Worm (Caenorhabditis elegans) whole organism, L1 larva: Measurements from ENCODE around the gene sec-5.

Experiments
- C04F5.9 ChIP-seq: sonication (generic microtip); optimal IDR thresholded peaks from 2 replicates; lab custom pipeline; 2016; ENCODE audit warnings: missing genetic modification characterization, missing compliant biosample characterization
- Y116A8C.19 ChIP-seq: sonication (generic microtip); optimal IDR thresholded peaks from 2 replicates; lab custom pipeline; 2016; ENCODE audit warnings: missing compliant biosample characterization, missing genetic modification characterization, borderline replicate concordance
- alr-1 ChIP-seq: fragments of 200-800 bp; sonication (Bioruptor generic); optimal IDR thresholded peaks from 2 replicates; lab custom pipeline; 2018; ENCODE audit warnings: borderline replicate concordance, mild to moderate bottlenecking, missing genetic modification characterization, missing compliant biosample characterization
- ceh-88 ChIP-seq: fragments of 200-800 bp; sonication (Bioruptor generic); IDR thresholded peaks from 2 replicates; pipeline ENCODE4 v1.3.6; 2022; ENCODE audit warnings: missing genetic modification characterization, missing compliant biosample characterization
- ceh-90 ChIP-seq: sonication (generic microtip); optimal IDR thresholded peaks from 2 replicates; lab custom pipeline; 2016; ENCODE audit warnings: missing genetic modification characterization, missing compliant biosample characterization
- dpl-1 ChIP-seq, 3 experiments: fragments of 150-350 bp in 2 of 3; sonication (generic microtip) in 1 of 3; optimal IDR thresholded peaks; 2 replicates each; lab custom pipeline; 2014 to 2017; ENCODE audit warnings: missing biosample characterization in 3 of 3, missing genetic modification characterization in 3 of 3, missing genetic modification reagents in 3 of 3
- dsc-1 ChIP-seq: sonication (generic microtip); optimal IDR thresholded peaks from 2 replicates; lab custom pipeline; 2016; ENCODE audit warnings: mild to moderate bottlenecking, missing genetic modification characterization, missing compliant biosample characterization
- efl-1 ChIP-seq, 4 experiments: fragments of 150-350 bp; optimal IDR thresholded peaks in 3 of 4; peaks in 1 of 4; 1 replicate in 1 of 4; 2 replicates in 3 of 4; lab custom pipeline; 2014; ENCODE audit warnings: missing biosample characterization in 2 of 4, missing genetic modification characterization in 2 of 4, missing genetic modification reagents in 2 of 4
- efl-3 ChIP-seq: fragments of 200-800 bp; sonication (Bioruptor generic); optimal IDR thresholded peaks from 2 replicates; lab custom pipeline; 2018; ENCODE audit warnings: mild to moderate bottlenecking, missing genetic modification characterization, missing compliant biosample characterization
- egl-13 ChIP-seq: sonication (generic microtip); optimal IDR thresholded peaks from 2 replicates; lab custom pipeline; 2016; ENCODE audit warnings: missing genotype, missing genetic modification reagents, missing genetic modification characterization, missing compliant biosample characterization
- egl-27 ChIP-seq, 2 experiments: fragments of 150-350 bp in 1 of 2; sonication (generic microtip); optimal IDR thresholded peaks; 3 replicates each; lab custom pipeline; 2017 to 2018; ENCODE audit warnings: missing biosample characterization in 2 of 2, missing genetic modification characterization in 2 of 2, missing genetic modification reagents in 2 of 2
- fkh-10 ChIP-seq: sonication (generic microtip); optimal IDR thresholded peaks from 2 replicates; lab custom pipeline; 2017; ENCODE audit warnings: missing biosample characterization, missing genetic modification reagents, missing genetic modification characterization
- fkh-8 ChIP-seq: sonication (generic microtip); optimal IDR thresholded peaks from 2 replicates; lab custom pipeline; 2016; ENCODE audit warnings: mild to moderate bottlenecking, missing genetic modification characterization, missing compliant biosample characterization
- fos-1 ChIP-seq: fragments of 150-350 bp; optimal IDR thresholded peaks from 2 replicates; lab custom pipeline; 2014; ENCODE audit warnings: missing biosample characterization, missing genetic modification characterization
- grh-1 ChIP-seq: fragments of 200-800 bp; sonication (Bioruptor generic); IDR thresholded peaks from 2 replicates; pipeline ENCODE4 v1.3.6; 2022; ENCODE audit warnings: missing genetic modification reagents, missing genetic modification characterization, missing compliant biosample characterization
- hlh-17 ChIP-seq: fragments of 200-800 bp; sonication (Bioruptor generic); optimal IDR thresholded peaks from 2 replicates; lab custom pipeline; 2018; ENCODE audit warnings: missing genetic modification characterization, mild to moderate bottlenecking, missing compliant biosample characterization, moderate library complexity, borderline replicate concordance
- hlh-4 ChIP-seq: sonication (generic microtip); optimal IDR thresholded peaks from 2 replicates; lab custom pipeline; 2016; ENCODE audit warnings: mild to moderate bottlenecking, missing genetic modification characterization, missing compliant biosample characterization
- irx-1 ChIP-seq: sonication (generic microtip); optimal IDR thresholded peaks from 2 replicates; lab custom pipeline; 2016; ENCODE audit warnings: missing genetic modification characterization, missing compliant biosample characterization
- lin-14 ChIP-seq: fragments of 200-800 bp; sonication (Bioruptor generic); optimal IDR thresholded peaks from 2 replicates; lab custom pipeline; 2018; ENCODE audit warnings: mild to moderate bottlenecking, missing genetic modification characterization, moderate library complexity, missing compliant biosample characterization
- lin-39 ChIP-seq: fragments of 150-350 bp; optimal IDR thresholded peaks from 2 replicates; lab custom pipeline; 2014; ENCODE audit warnings: missing biosample characterization, missing genetic modification reagents, missing genetic modification characterization
- lir-3 ChIP-seq: sonication (generic microtip); optimal IDR thresholded peaks from 2 replicates; lab custom pipeline; 2016; ENCODE audit warnings: mild to moderate bottlenecking, missing genetic modification characterization, moderate library complexity, missing compliant biosample characterization; ENCODE audit not compliant: poor library complexity
- lsy-2 ChIP-seq, 2 experiments: fragments of 150-350 bp; optimal IDR thresholded peaks; 2 replicates each; lab custom pipeline; 2014; ENCODE audit warnings: missing biosample characterization in 2 of 2, missing genetic modification characterization in 2 of 2
- mab-9 ChIP-seq: fragments of 200-800 bp; sonication (Bioruptor generic); IDR thresholded peaks from 2 replicates; pipeline ENCODE4 v1.3.6; 2022; ENCODE audit warnings: missing genetic modification reagents, missing genetic modification characterization, missing compliant biosample characterization
- mdl-1 ChIP-seq, 2 experiments: fragments of 150-350 bp; optimal IDR thresholded peaks; 2 replicates each; lab custom pipeline; 2014 to 2017; ENCODE audit warnings: missing biosample characterization in 2 of 2, missing genetic modification characterization in 2 of 2, inconsistent platforms in 1 of 2
- nhr-19 ChIP-seq: fragments of 200-800 bp; sonication (Bioruptor generic); conservative IDR thresholded peaks from 2 replicates; pipeline ENCODE4 v1.3.6; 2022; ENCODE audit warnings: missing genetic modification characterization, missing compliant biosample characterization
- nhr-20 ChIP-seq: sonication (generic microtip); optimal IDR thresholded peaks from 2 replicates; lab custom pipeline; 2016; ENCODE audit warnings: mild to moderate bottlenecking, missing genetic modification characterization, missing compliant biosample characterization
- nhr-47 ChIP-seq: sonication (generic microtip); optimal IDR thresholded peaks from 2 replicates; lab custom pipeline; 2016; ENCODE audit warnings: mild to moderate bottlenecking, missing genetic modification characterization, moderate library complexity, missing compliant biosample characterization
- nhr-71 ChIP-seq: sonication (generic microtip); optimal IDR thresholded peaks from 2 replicates; lab custom pipeline; 2016; ENCODE audit warnings: mild to moderate bottlenecking, missing genetic modification characterization, moderate library complexity, missing compliant biosample characterization
- nhr-77 ChIP-seq: fragments of 150-350 bp; optimal IDR thresholded peaks from 2 replicates; lab custom pipeline; 2014; ENCODE audit warnings: missing biosample characterization, missing genetic modification characterization
- nhr-84 ChIP-seq: sonication (generic microtip); optimal IDR thresholded peaks from 2 replicates; lab custom pipeline; 2017; ENCODE audit warnings: missing biosample characterization, missing genetic modification characterization
- nhr-85 ChIP-seq: sonication (generic microtip); peaks from one replicate; lab custom pipeline; 2016; ENCODE audit warnings: missing genetic modification characterization, inconsistent platforms, missing compliant biosample characterization
- nhr-90 ChIP-seq: sonication (generic microtip); optimal IDR thresholded peaks from 2 replicates; lab custom pipeline; 2016; ENCODE audit warnings: mild to moderate bottlenecking, missing genetic modification characterization, missing compliant biosample characterization; ENCODE audit not compliant: poor library complexity
- skn-1 ChIP-seq: fragments of 150-350 bp; optimal IDR thresholded peaks from 2 replicates; lab custom pipeline; 2014; ENCODE audit warnings: missing biosample characterization, missing genetic modification characterization
- snpc-4 ChIP-seq: fragments of 150-350 bp; optimal IDR thresholded peaks from 2 replicates; lab custom pipeline; 2014; ENCODE audit warnings: missing biosample characterization, missing genetic modification characterization
- snu-23 ChIP-seq: sonication (generic microtip); optimal IDR thresholded peaks from 2 replicates; lab custom pipeline; 2016; ENCODE audit warnings: missing genetic modification characterization, missing compliant biosample characterization
- sox-4 ChIP-seq: sonication (generic microtip); optimal IDR thresholded peaks from 2 replicates; lab custom pipeline; 2016; ENCODE audit warnings: missing genetic modification characterization, missing compliant biosample characterization
- sup-37 ChIP-seq: fragments of 200-800 bp; sonication (Bioruptor generic); optimal IDR thresholded peaks from 2 replicates; lab custom pipeline; 2018; ENCODE audit warnings: mild to moderate bottlenecking, missing genetic modification characterization, missing compliant biosample characterization
- swsn-7 ChIP-seq: sonication (generic microtip); optimal IDR thresholded peaks from 2 replicates; lab custom pipeline; 2016; ENCODE audit warnings: missing genetic modification characterization, missing compliant biosample characterization
- tlp-1 ChIP-seq: fragments of 150-350 bp; optimal IDR thresholded peaks from 2 replicates; lab custom pipeline; 2014; ENCODE audit warnings: missing biosample characterization, missing genetic modification characterization
- unc-30 ChIP-seq: sonication (generic microtip); optimal IDR thresholded peaks from 2 replicates; lab custom pipeline; 2017; ENCODE audit warnings: missing biosample characterization, missing genetic modification characterization
- unc-98 ChIP-seq: fragments of 200-800 bp; sonication (Bioruptor generic); IDR thresholded peaks from 2 replicates; pipeline ENCODE4 v1.3.6; 2022; ENCODE audit warnings: missing genetic modification characterization, missing compliant biosample characterization
- ztf-4 ChIP-seq: fragments of 150-350 bp; optimal IDR thresholded peaks from 2 replicates; lab custom pipeline; 2014; ENCODE audit warnings: missing biosample characterization, missing genetic modification characterization

Gene sec-5

DNA sequence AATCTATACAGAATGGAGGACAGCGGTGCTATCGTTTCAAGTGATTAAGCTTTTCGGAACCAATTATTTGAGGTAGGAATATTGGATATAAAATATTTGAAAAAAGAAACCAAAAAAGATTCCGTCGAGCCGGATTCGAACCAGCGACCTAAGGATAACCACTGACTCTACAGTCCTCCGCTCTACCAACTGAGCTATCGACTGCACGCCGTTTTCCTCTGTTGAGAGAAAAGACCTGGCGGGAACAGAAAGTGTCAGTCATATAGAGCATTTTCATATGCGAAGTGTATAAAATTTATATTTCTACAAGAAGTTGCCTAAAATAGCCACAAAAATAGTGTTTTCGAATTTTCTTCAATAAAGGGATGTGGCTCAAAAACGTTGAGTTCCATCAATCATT lies 34.7 kb upstream of the sec-5 start (continued):
- TF ChIP-seq lsy-2 (tag; optimal IDR thresholded peaks at IDR 0.05; lab: Kevin White, UChicago) (no peak), efl-1 (optimal IDR thresholded peaks at IDR 0.05; lab: Kevin White, UChicago) (peak in 1 of 2 experiments; percentile 32), efl-1 (GFP tag; optimal IDR thresholded peaks at IDR 0.05 in 1 of 2; lab: Kevin White, UChicago) (no peak), efl-3 (no peak), irx-1 (no peak), nhr-71 (tag; lab: Kevin White, UChicago) (no peak), ceh-90 (no peak), nhr-19 (GFP tag; lab: Robert Waterston, UW) (no peak), skn-1 (tag; lab: Kevin White, UChicago) (no peak), unc-98 (GFP tag; lab: Robert Waterston, UW) (no peak), lir-3 (tag; lab: Kevin White, UChicago) (no peak), lin-14 (no peak), hlh-17 (no peak), fkh-10 (GFP tag; lab: Kevin White, UChicago) (no peak), dsc-1 (tag; lab: Kevin White, UChicago) (no peak), swsn-7 (tag; lab: Kevin White, UChicago) (peak; percentile 14), tlp-1 (tag; lab: Kevin White, UChicago) (no peak), nhr-84 (tag; lab: Kevin White, UChicago) (no peak), lin-39 (no peak), ztf-4 (tag; lab: Kevin White, UChicago) (no peak), unc-30 (tag; lab: Kevin White, UChicago) (no peak), snpc-4 (peak; percentile 92), nhr-90 (peak; percentile 42), hlh-4 (tag; lab: Kevin White, UChicago) (no peak), sup-37 (GFP tag; lab: Kevin White, UChicago) (no peak), nhr-20 (tag; lab: Kevin White, UChicago) (peak; percentile 43), egl-27 (tag; optimal IDR thresholded peaks at IDR 0.05; lab: Kevin White, UChicago) (no peak), snu-23 (peak; percentile 42), nhr-85 (tag; lab: Kevin White, UChicago) (peak; percentile 58), nhr-47 (tag; lab: Kevin White, UChicago) (no peak)

- TF ChIP-seq sox-4 (tag; lab: Kevin White, UChicago), result no peak
- TF ChIP-seq Y116A8C.19, result no peak
- no peak for TF ChIP-seq nhr-85 (tag; lab: Kevin White, UChicago)
- no peak for TF ChIP-seq swsn-7 (tag; lab: Kevin White, UChicago)
- TF ChIP-seq alr-1 (tag; lab: Kevin White, UChicago), result no peak
- no peak for TF ChIP-seq ceh-88
- TF ChIP-seq efl-3, result no peak
- TF ChIP-seq fos-1 (tag; lab: Kevin White, UChicago), result no peak
- TF ChIP-seq mab-9 (GFP tag; lab: Robert Waterston, UW), result no peak
- TF ChIP-seq grh-1 (GFP tag; lab: Robert Waterston, UW), result no peak
- no peak for TF ChIP-seq irx-1
- no peak for TF ChIP-seq C04F5.9 (tag; lab: Kevin White, UChicago)
- no peak for TF ChIP-seq dpl-1 (GFP tag; optimal IDR thresholded peaks at IDR 0.05; lab: Kevin White, UChicago)
- no peak for TF ChIP-seq nhr-77
- TF ChIP-seq mdl-1 (tag; optimal IDR thresholded peaks at IDR 0.05; lab: Kevin White, UChicago), result no peak
- no peak for TF ChIP-seq sup-37 (GFP tag; lab: Kevin White, UChicago)
- TF ChIP-seq egl-13 (tag; lab: Kevin White, UChicago), result no peak
- no peak for TF ChIP-seq fkh-8 (tag; lab: Kevin White, UChicago)
These were observed 33.1 kb upstream of the sec-5 start, which contains the start of gene ZK1067.4 for ce11 chrII:9210076-9210475. ZK1067.4 (plus strand) TSS chrII:9210376.
